Worm (Caenorhabditis elegans): Measurements from ENCODE around the gene C17F4.11.

DNA sequence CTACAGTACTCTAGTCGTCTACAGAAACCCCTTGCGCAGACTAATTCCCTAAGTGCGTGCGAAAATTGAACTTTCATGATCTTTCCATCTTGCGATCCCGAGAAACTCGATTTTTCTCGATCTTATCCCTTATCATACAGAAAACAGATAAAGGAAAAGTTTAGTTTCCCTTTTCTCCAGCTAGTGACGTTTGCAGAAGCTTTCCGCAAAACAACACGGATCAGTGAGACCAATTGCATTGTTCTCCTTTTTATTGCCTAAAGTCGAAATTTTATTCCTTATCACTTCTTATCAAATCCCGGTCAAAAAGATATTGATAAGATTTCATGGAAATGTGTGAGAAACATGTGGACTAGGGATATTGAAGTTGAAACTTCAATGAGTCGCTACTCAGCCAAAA, 4.6 kb downstream of the C17F4.11 start:
- TF ChIP-seq K09A11.1 (tag; optimal IDR thresholded peaks at IDR 0.05; ENCODE audit: insufficient read depth) (no peak), pag-3 (tag; optimal IDR thresholded peaks at IDR 0.05; ENCODE audit: borderline replicate concordance) (no peak), syd-9 (tag; optimal IDR thresholded peaks at IDR 0.05) (no peak), pros-1 (tag; optimal IDR thresholded peaks at IDR 0.05) (no peak), pqm-1 (tag; optimal IDR thresholded peaks at IDR 0.05) (no peak), Y22D7AL.16 (tag; optimal IDR thresholded peaks at IDR 0.05) (no peak), pha-4 (tag; optimal IDR thresholded peaks at IDR 0.05) (no peak), nhr-11 (tag; optimal IDR thresholded peaks at IDR 0.05) (no peak), fax-1 (tag; optimal IDR thresholded peaks at IDR 0.05) (no peak), pat-9 (tag; optimal IDR thresholded peaks at IDR 0.05) (no peak)

All from whole organism, late embryonic.